Worm (Caenorhabditis elegans): Measurements from ENCODE around the gene srbc-11.

- TF ChIP-seq W03F9.2 (tag; optimal IDR thresholded peaks at IDR 0.05) (no peak), dao-5 (tag; optimal IDR thresholded peaks at IDR 0.05) (no peak)
These were observed 29.6 kb downstream of the srbc-11 start, which contains the start of gene F25E5.1 for ce11 chrV:7465509-7465908.
